Worm (Caenorhabditis elegans) whole organism, L4 larva: ENCODE measurements around the gene cnk-1.

Experiments used
- F49E8.2 ChIP-seq: sonication (generic microtip); optimal IDR thresholded peaks from 2 replicates; lab custom pipeline; 2016; ENCODE audit warnings: missing compliant biosample characterization, mild to moderate bottlenecking, missing genetic modification characterization, borderline replicate concordance
- T26A8.4 ChIP-seq: fragments of 200-800 bp; sonication (Bioruptor generic); IDR thresholded peaks from 2 replicates; pipeline ENCODE4 v1.3.6; 2022; ENCODE audit warnings: missing genetic modification characterization, missing compliant biosample characterization
- Y48G9A.11 ChIP-seq: fragments of 200-800 bp; sonication (Bioruptor generic); IDR thresholded peaks from 2 replicates; pipeline ENCODE4 v1.3.6; 2022; ENCODE audit warnings: missing genetic modification reagents, missing genetic modification characterization, missing compliant biosample characterization
- arid-1 ChIP-seq: fragments of 200-800 bp; sonication (Bioruptor generic); conservative IDR thresholded peaks from 2 replicates; pipeline ENCODE4 v1.3.6; 2022; ENCODE audit warnings: missing genetic modification reagents, missing genetic modification characterization, missing compliant biosample characterization
- ceh-44 ChIP-seq: fragments of 200-800 bp; sonication (Bioruptor generic); IDR thresholded peaks from 2 replicates; pipeline ENCODE4 v1.3.6; 2022; ENCODE audit warnings: missing genetic modification reagents, missing genetic modification characterization, missing compliant biosample characterization
- daf-8 ChIP-seq: fragments of 200-800 bp; sonication (Bioruptor generic); IDR thresholded peaks from 2 replicates; pipeline ENCODE4 v1.3.6; 2022; ENCODE audit warnings: missing genetic modification characterization, missing compliant biosample characterization
- dpl-1 ChIP-seq: fragments of 150-350 bp; optimal IDR thresholded peaks from 2 replicates; lab custom pipeline; 2014; ENCODE audit warnings: missing biosample characterization, missing genetic modification reagents, missing genetic modification characterization
- egl-43 ChIP-seq: fragments of 200-800 bp; sonication (Bioruptor generic); IDR thresholded peaks from 2 replicates; pipeline ENCODE4 v1.3.6; 2022; ENCODE audit warnings: missing genetic modification reagents, missing genetic modification characterization, missing compliant biosample characterization
- lin-29 ChIP-seq: fragments of 200-800 bp; sonication (Bioruptor generic); IDR thresholded peaks from 2 replicates; pipeline ENCODE4 v1.3.6; 2022; ENCODE audit warnings: missing genetic modification reagents, missing genetic modification characterization, missing compliant biosample characterization
- lin-38 ChIP-seq: fragments of 200-800 bp; sonication (Bioruptor generic); IDR thresholded peaks from 2 replicates; pipeline ENCODE4 v1.3.6; 2022; ENCODE audit warnings: missing genetic modification reagents, missing genetic modification characterization, missing compliant biosample characterization
- lin-39 ChIP-seq: fragments of 150-350 bp; optimal IDR thresholded peaks from 2 replicates; lab custom pipeline; 2014; ENCODE audit warnings: missing biosample characterization, missing genetic modification reagents, missing genetic modification characterization
- mep-1 ChIP-seq: fragments of 150-350 bp; sonication (generic microtip); optimal IDR thresholded peaks from 3 replicates; lab custom pipeline; 2014; ENCODE audit warnings: missing biosample characterization, missing genetic modification characterization
- mes-2 ChIP-seq: sonication (generic microtip); optimal IDR thresholded peaks from 2 replicates; lab custom pipeline; 2016; ENCODE audit warnings: missing genotype, mild to moderate bottlenecking, missing genetic modification characterization, missing compliant biosample characterization; ENCODE audit not compliant: poor library complexity, severe bottlenecking
- nhr-10 ChIP-seq: fragments of 150-350 bp; optimal IDR thresholded peaks from 2 replicates; lab custom pipeline; 2014; ENCODE audit warnings: missing biosample characterization, missing genetic modification characterization
- nhr-237 ChIP-seq: sonication (generic microtip); optimal IDR thresholded peaks from 2 replicates; lab custom pipeline; 2017; ENCODE audit warnings: missing biosample characterization, missing genetic modification characterization
- nhr-48 ChIP-seq: sonication (generic microtip); optimal IDR thresholded peaks from 2 replicates; lab custom pipeline; 2016; ENCODE audit warnings: mild to moderate bottlenecking, missing genetic modification characterization, missing compliant biosample characterization
- nhr-76 ChIP-seq: fragments of 150-350 bp; optimal IDR thresholded peaks from 2 replicates; lab custom pipeline; 2014; ENCODE audit warnings: missing biosample characterization, missing genetic modification characterization
- nhr-77 ChIP-seq: fragments of 150-350 bp; optimal IDR thresholded peaks from 2 replicates; lab custom pipeline; 2014; ENCODE audit warnings: missing biosample characterization, missing genetic modification characterization
- set-16 ChIP-seq: fragments of 200-800 bp; sonication (Bioruptor generic); IDR thresholded peaks from 2 replicates; pipeline ENCODE4 v1.3.6; 2022; ENCODE audit warnings: missing genetic modification reagents, missing genetic modification characterization, missing compliant biosample characterization
- snpc-1.2 ChIP-seq: fragments of 200-800 bp; sonication (Bioruptor generic); IDR thresholded peaks from 2 replicates; pipeline ENCODE4 v1.3.6; 2022; ENCODE audit warnings: missing genetic modification reagents, missing genetic modification characterization, missing compliant biosample characterization
- unc-130 ChIP-seq: sonication (generic microtip); optimal IDR thresholded peaks from 2 replicates; lab custom pipeline; 2016; ENCODE audit warnings: missing genetic modification reagents, missing genetic modification characterization, missing compliant biosample characterization

The cnk-1 gene

ce11 chrIII:10318755-10319154, 47.7 kb downstream of the cnk-1 start, which contains the start of gene unc-69 (continued):
- TF ChIP-seq set-16 (GFP tag; lab: Robert Waterston, UW) (no peak), nhr-77 (no peak), nhr-48 (tag; lab: Kevin White, UChicago) (no peak), nhr-10 (no peak), nhr-76 (tag; lab: Kevin White, UChicago) (no peak), unc-130 (GFP tag; lab: Kevin White, UChicago) (no peak), nhr-237 (tag; lab: Kevin White, UChicago) (no peak), lin-39 (tag; lab: Kevin White, UChicago) (no peak)
- TF ChIP-seq, all 104 proteins: peak for 16

ce11 chrIII:10320228-10320705, 49.2 kb downstream of the cnk-1 start:
- TF ChIP-seq lin-38 = peak; percentile 79
- TF ChIP-seq snpc-1.2 (GFP tag; lab: Robert Waterston, UW) = peak; percentile 69; the same call in 1 of the 2 replicates
- TF ChIP-seq mes-2 = peak; percentile 3
- 0 out of 2 replicates have a peak, but pooled peaks have one; percentile 59 for TF ChIP-seq Y48G9A.11 (GFP tag; lab: Robert Waterston, UW)
- TF ChIP-seq F49E8.2 (tag; lab: Kevin White, UChicago) = peak; percentile 43
- 0 out of 2 replicates have a peak, but pooled peaks have one; percentile 22 for TF ChIP-seq T26A8.4 (GFP tag; lab: Robert Waterston, UW)
- TF ChIP-seq arid-1 = peak; percentile 27; the same call in 1 of the 2 replicates
- TF ChIP-seq unc-130 (GFP tag; lab: Kevin White, UChicago) = peak; percentile 74
- 0 out of 2 replicates have a peak, but pooled peaks have one; percentile 4 for TF ChIP-seq ceh-44 (GFP tag; lab: Robert Waterston, UW)

DNA sequence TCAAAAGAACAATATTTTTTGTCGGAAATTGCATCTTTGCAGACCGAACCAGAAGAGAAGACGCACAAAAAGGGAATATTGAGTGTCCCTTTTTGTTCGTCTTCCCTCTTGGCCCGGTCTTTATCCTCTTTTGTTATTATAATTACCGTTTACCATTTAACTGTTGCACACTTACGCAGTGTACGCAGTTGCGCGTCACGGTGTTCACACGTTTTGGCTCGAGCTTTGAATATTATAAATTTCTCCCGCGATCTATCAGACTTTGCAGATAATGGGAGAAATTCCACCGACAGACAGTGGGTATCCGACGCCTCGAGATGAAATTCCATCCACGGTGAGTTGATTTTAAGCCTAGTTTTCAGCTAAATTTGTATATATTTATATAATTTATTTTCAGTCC, 49.7 kb downstream of the cnk-1 start, which contains the start of gene sas-7:
Gene sas-7 (plus strand): TSS at position 232 of the 400 bp plus-strand sequence.
- TF ChIP-seq ceh-44 (GFP tag; lab: Robert Waterston, UW) (no peak), lin-29 (no peak), mep-1 (tag; lab: Kevin White, UChicago) (no peak), dpl-1 (peak; percentile 37)

ce11 chrIII:10326327-10326726, 55.3 kb downstream of the cnk-1 start:
- TF ChIP-seq egl-43 = peak; percentile 61; the same call in 1 of the 2 replicates
- no peak for TF ChIP-seq daf-8 (GFP tag; lab: Robert Waterston, UW)
- TF ChIP-seq set-16 (GFP tag; lab: Robert Waterston, UW) = peak; percentile 79
